Worm (Caenorhabditis elegans): ENCODE measurements around the gene srt-18.

The srt-18 gene

ce11 chrV:9022078-9022477 lies 6.6 kb upstream of the srt-18 start, which contains the start of gene oac-41:
TSS of gene oac-41 (minus strand) at chrV:9022178.
- TF ChIP-seq C34B4.2 (tag; optimal IDR thresholded peaks at IDR 0.05) (no peak), ztf-11 (tag; optimal IDR thresholded peaks at IDR 0.05) (no peak), mab-9 (GFP tag; IDR thresholded peaks at IDR 0.05) (no peak), Y116A8C.19 (tag; optimal IDR thresholded peaks at IDR 0.05; ENCODE audit: borderline replicate concordance) (no peak), egl-13 (tag; optimal IDR thresholded peaks at IDR 0.05) (no peak), hpl-2 (GFP tag; optimal IDR thresholded peaks at IDR 0.05) (no peak)

DNA sequence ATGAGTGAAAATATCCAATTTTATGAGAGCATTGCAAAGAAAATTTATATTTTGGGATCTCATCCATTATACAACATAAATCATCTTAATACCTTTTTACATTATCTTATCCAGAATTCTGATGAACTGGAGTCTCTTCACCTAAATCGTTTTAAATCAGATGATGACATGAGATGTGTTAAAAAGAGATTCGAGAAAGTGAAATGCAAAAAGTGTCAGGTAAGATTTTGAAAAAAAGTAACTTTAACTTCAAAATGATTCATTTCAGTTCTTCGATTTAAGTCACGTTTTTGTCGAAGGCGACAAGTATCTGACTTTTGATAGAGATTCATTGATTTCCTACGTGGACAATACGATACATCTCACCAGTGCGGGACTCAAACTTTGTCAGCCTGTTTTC lies 3.4 kb upstream of the srt-18 start:
- TF ChIP-seq hlh-17 (GFP tag; optimal IDR thresholded peaks at IDR 0.05; ENCODE audit: borderline replicate concordance) (no peak), nhr-90 (tag; optimal IDR thresholded peaks at IDR 0.05; ENCODE audit: poor library complexity) (no peak), ztf-11 (tag; optimal IDR thresholded peaks at IDR 0.05) (no peak)

DNA sequence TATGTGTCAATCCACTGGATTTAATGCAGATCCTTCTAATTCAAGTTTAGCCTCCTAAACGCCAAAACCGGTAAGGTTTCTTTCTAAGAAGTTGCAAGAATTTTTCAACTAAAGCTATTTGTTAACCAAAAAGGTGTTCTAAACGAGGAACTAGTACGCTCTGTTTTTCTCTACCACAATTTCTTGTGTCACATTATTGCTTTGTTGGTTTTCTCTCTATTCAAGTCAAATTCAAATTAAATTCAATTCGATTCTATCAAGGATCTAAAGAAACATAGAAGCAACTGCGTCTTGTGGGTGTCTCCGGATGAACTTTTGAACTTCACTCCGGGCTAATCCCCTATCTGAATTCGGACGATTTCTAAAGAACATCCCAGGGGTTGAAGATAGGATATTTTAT lies 1.0 kb upstream of the srt-18 start, which contains the start of gene oac-40:
TSS of gene oac-40 (plus strand) at position 301 of the 400 bp plus-strand sequence.
- TF ChIP-seq xbp-1 (tag; optimal IDR thresholded peaks at IDR 0.05) (no peak), sup-37 (GFP tag; optimal IDR thresholded peaks at IDR 0.05) (no peak), fkh-8 (tag; optimal IDR thresholded peaks at IDR 0.05) (no peak), Y116A8C.19 (tag; optimal IDR thresholded peaks at IDR 0.05; ENCODE audit: borderline replicate concordance) (no peak), sptf-1 (tag; optimal IDR thresholded peaks at IDR 0.05) (no peak), nhr-11 (tag; optimal IDR thresholded peaks at IDR 0.05) (no peak), grh-1 (GFP tag; IDR thresholded peaks at IDR 0.05) (no peak), unc-30 (tag; optimal IDR thresholded peaks at IDR 0.05) (no peak), rnt-1 (tag; optimal IDR thresholded peaks at IDR 0.05) (no peak), nhr-76 (tag; optimal IDR thresholded peaks at IDR 0.05) (no peak), pax-3 (tag; optimal IDR thresholded peaks at IDR 0.05) (no peak), nhr-90 (tag; optimal IDR thresholded peaks at IDR 0.05; ENCODE audit: poor library complexity) (no peak), zag-1 (tag; optimal IDR thresholded peaks at IDR 0.05) (no peak), hlh-4 (tag; optimal IDR thresholded peaks at IDR 0.05) (no peak), efl-3 (GFP tag; optimal IDR thresholded peaks at IDR 0.05) (no peak), nhr-12 (tag; optimal IDR thresholded peaks at IDR 0.05) (no peak), unc-62 (GFP tag; optimal IDR thresholded peaks at IDR 0.05) (no peak), dsc-1 (tag; optimal IDR thresholded peaks at IDR 0.05) (no peak), lin-14 (GFP tag; optimal IDR thresholded peaks at IDR 0.05) (no peak)

ce11 chrV:9013765-9014164 lies 1.7 kb downstream of the srt-18 start, which contains the start of gene srh-201:
TSS of gene srh-201 (minus strand) at chrV:9013865.
- TF ChIP-seq lin-39 (tag; optimal IDR thresholded peaks at IDR 0.05) (no peak), irx-1 (tag; optimal IDR thresholded peaks at IDR 0.05) (no peak), egl-13 (tag; optimal IDR thresholded peaks at IDR 0.05) (no peak), fos-1 (tag; optimal IDR thresholded peaks at IDR 0.05) (no peak), F16B12.6 (tag; optimal IDR thresholded peaks at IDR 0.05) (no peak), lin-14 (GFP tag; optimal IDR thresholded peaks at IDR 0.05) (no peak), ces-1 (GFP tag; optimal IDR thresholded peaks at IDR 0.05) (no peak), grh-1 (GFP tag; IDR thresholded peaks at IDR 0.05) (no peak), pag-3 (tag; optimal IDR thresholded peaks at IDR 0.05; ENCODE audit: borderline replicate concordance, insufficient read depth) (no peak), isw-1 (GFP tag; IDR thresholded peaks at IDR 0.05) (no peak), nhr-20 (tag; optimal IDR thresholded peaks at IDR 0.05) (no peak), alr-1 (tag; optimal IDR thresholded peaks at IDR 0.05; ENCODE audit: borderline replicate concordance) (no peak), unc-130 (tag; optimal IDR thresholded peaks at IDR 0.05) (no peak), lin-15B (tag; optimal IDR thresholded peaks at IDR 0.05) (no peak), blmp-1 (tag; optimal IDR thresholded peaks at IDR 0.05) (no peak), Y116A8C.19 (tag; optimal IDR thresholded peaks at IDR 0.05; ENCODE audit: borderline replicate concordance) (no peak), nhr-28 (tag; optimal IDR thresholded peaks at IDR 0.05) (no peak)
